Worm (Caenorhabditis elegans): ENCODE measurements around the gene cyl-1.

Gene cyl-1

DNA sequence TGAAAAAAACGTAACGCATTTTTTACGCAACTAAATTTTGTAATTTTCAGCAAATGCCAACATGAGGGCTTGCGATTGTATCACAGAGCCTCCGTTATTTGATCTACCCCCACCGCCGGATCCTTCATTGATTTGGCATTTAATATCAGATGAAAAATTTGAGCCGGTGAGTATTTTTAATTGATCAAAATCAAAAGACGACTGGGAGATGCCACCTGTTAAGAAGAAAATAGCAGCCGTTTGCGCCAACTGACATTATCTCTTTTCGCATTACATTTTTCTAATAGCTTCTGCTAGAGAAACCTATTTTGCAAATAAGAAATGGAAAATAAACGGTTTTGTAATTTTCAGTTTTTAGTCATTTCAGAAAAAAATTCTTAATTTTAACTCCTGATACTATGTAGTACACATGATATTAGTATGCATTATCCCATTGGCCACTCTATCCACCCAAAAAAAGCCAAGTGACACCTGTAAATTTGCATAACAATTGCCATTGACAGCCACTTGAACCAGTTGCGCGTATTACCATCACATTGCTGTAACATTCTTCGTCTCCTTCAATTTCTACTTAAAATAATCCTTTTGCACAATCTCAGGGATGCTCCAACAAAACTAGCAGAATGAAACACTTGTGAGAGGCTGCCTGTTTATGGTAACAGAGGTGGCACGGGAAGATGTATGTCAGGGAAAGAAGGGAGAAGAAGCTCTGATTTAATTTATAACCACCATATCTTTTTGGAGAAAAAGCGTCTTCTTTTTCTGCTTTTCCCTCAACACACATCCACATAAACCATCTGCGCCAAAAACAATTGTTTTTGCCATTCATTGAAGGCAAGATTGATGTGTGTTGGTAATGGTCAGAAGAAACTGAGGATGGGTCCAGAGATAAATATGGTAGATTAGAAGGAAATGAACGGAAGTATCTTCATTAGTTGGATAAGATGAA is 34.9 kb downstream of the cyl-1 start, which contains the start of gene F58H1.5:
F58H1.5 (plus strand) TSS at position 51 of the 949 bp plus-strand sequence.
- TF ChIP-seq unc-62 (GFP tag; optimal IDR thresholded peaks at IDR 0.05), result no peak
- peak; percentile 26 for TF ChIP-seq ceh-9 (tag; optimal IDR thresholded peaks at IDR 0.05)

ce11 chrV:11955617-11956016 is 37.9 kb downstream of the cyl-1 start:
- TF ChIP-seq egl-5 (tag; optimal IDR thresholded peaks at IDR 0.05), result peak; percentile 10
- TF ChIP-seq nhr-43 (tag; optimal IDR thresholded peaks at IDR 0.05; ENCODE audit: poor library complexity, severe bottlenecking), result no peak

ce11 chrV:11953621-11954020 is 39.9 kb downstream of the cyl-1 start:
- no peak for TF ChIP-seq ceh-28 (tag; optimal IDR thresholded peaks at IDR 0.05)
- no peak for TF ChIP-seq lin-39 (tag; optimal IDR thresholded peaks at IDR 0.05)
- no peak for TF ChIP-seq jun-1 (tag; optimal IDR thresholded peaks at IDR 0.05)
- TF ChIP-seq fkh-10 (GFP tag; optimal IDR thresholded peaks at IDR 0.05), result peak; percentile 81

ce11 chrV:11952854-11953447 is 40.6 kb downstream of the cyl-1 start:
- peak; percentile 12 for TF ChIP-seq pha-4 (tag; optimal IDR thresholded peaks at IDR 0.05)
- no peak for TF ChIP-seq zag-1 (tag; optimal IDR thresholded peaks at IDR 0.05)

ce11 chrV:11951227-11951626 is 42.3 kb downstream of the cyl-1 start:
- TF ChIP-seq pha-4 (tag; optimal IDR thresholded peaks at IDR 0.05), result peak; percentile 67
- no peak for TF ChIP-seq egl-27 (tag; optimal IDR thresholded peaks at IDR 0.05)
- no peak for TF ChIP-seq elt-1 (tag; optimal IDR thresholded peaks at IDR 0.05)
- TF ChIP-seq ZK546.5 (tag; optimal IDR thresholded peaks at IDR 0.05), result no peak
- no peak for TF ChIP-seq ceh-16 (tag; optimal IDR thresholded peaks at IDR 0.05)
- no peak for TF ChIP-seq R02D3.7 (tag; optimal IDR thresholded peaks at IDR 0.05)

DNA sequence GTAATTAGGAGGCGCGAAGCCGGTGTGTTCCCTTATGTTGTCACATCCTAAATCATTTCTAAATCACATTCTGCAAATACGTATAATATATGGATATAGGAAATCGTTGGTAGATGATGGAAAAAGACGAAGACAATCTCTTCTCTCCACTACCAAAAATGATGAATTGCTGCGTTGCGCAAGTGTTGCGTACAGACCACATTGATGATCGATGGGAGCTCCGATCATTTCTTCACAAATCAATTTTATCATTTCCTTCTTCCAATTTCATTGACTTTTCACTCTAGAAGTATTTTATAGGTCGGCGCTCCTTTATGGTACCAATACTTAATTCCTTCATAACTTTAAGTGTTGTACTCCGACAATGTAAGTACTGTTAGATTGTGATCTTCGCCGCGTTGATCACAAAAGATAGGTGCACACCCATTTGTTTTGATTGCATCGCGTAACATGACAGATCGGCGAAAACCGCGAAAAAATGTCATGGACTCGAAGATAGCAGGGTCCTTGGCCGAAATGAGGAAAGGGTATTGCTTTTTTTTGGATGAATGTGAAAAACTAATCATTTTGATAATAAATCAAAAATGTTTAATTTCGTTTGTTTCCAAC is 43.9 kb downstream of the cyl-1 start:
- TF ChIP-seq eor-1 (tag; optimal IDR thresholded peaks at IDR 0.05) (no peak), lin-39 (tag; optimal IDR thresholded peaks at IDR 0.05) (peak; percentile 31)

ce11 chrV:11948581-11948980 is 44.9 kb downstream of the cyl-1 start:
- TF ChIP-seq unc-39 (tag; optimal IDR thresholded peaks at IDR 0.05) (no peak), ama-1 (optimal IDR thresholded peaks at IDR 0.05) (no peak), egl-27 (tag; optimal IDR thresholded peaks at IDR 0.05) (no peak), ZK546.5 (tag; optimal IDR thresholded peaks at IDR 0.05) (no peak), daf-12 (tag; optimal IDR thresholded peaks at IDR 0.05) (no peak), ztf-4 (tag; optimal IDR thresholded peaks at IDR 0.05) (no peak), egl-5 (tag; optimal IDR thresholded peaks at IDR 0.05) (no peak), fkh-10 (GFP tag; optimal IDR thresholded peaks at IDR 0.05) (no peak), nhr-12 (tag; optimal IDR thresholded peaks at IDR 0.05) (no peak), elt-2 (tag; optimal IDR thresholded peaks at IDR 0.05) (no peak), nhr-77 (tag; optimal IDR thresholded peaks at IDR 0.05) (no peak)

DNA sequence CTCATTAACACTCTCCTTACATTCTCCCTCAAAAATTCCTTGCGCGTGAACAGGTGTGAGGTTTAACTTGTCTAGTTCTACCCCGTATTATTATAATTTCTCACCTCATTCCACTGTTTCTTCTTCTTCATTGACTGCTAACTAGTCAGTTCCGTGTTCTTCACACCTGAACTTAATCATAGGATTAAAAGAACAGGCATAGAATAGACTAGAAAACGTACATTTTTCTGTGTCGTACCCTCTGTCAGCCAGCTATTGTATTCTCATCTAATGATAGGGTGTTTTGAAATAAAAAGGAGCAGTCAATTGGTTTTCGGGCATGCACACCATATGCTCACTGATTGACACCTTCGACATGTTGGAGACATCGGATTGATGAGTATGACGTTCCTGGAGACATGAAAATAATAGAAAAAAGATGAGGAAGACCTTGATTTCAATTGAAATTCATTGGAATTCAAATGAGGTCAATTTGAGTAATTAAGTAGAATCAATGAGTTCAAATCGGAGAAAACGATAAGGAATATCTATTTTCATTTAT is 46.0 kb downstream of the cyl-1 start:
- no peak for TF ChIP-seq lin-39 (tag; optimal IDR thresholded peaks at IDR 0.05)
- no peak for TF ChIP-seq ceh-16 (tag; optimal IDR thresholded peaks at IDR 0.05)
- TF ChIP-seq nhr-25 (tag; optimal IDR thresholded peaks at IDR 0.05), result no peak
- TF ChIP-seq lsy-12 (tag; optimal IDR thresholded peaks at IDR 0.05), result no peak
- no peak for TF ChIP-seq pqm-1 (tag; optimal IDR thresholded peaks at IDR 0.05)

Data from whole organism, L3 larva.